Fruit fly (Drosophila melanogaster) whole organism, embryonic: ENCODE data around the gene Rdh.

Source experiments
- Ada2b ChIP-seq: fragments of 200-800 bp; sonication (Bioruptor generic); IDR thresholded peaks from 2 replicates; pipeline ENCODE4 v1.3.6; 2022; ENCODE audit warnings: missing biosample characterization, missing genetic modification characterization
- Awh ChIP-seq: fragments of 200-800 bp; sonication (Bioruptor generic); IDR thresholded peaks from 2 replicates; pipeline ENCODE4, ENCODE4 v1.3.6; 2022; ENCODE audit warnings: missing biosample characterization, missing genetic modification characterization
- CG10431 ChIP-seq: fragments of 200-800 bp; sonication (Bioruptor generic); optimal IDR thresholded peaks from 3 replicates; lab custom pipeline; 2018; ENCODE audit warnings: missing biosample characterization, mild to moderate bottlenecking, missing genetic modification characterization
- CG10565 ChIP-seq: fragments of 200-800 bp; sonication (Bioruptor generic); optimal IDR thresholded peaks from 3 replicates; lab custom pipeline; 2016; ENCODE audit warnings: missing biosample characterization, mild to moderate bottlenecking, missing genetic modification characterization
- CG11085 ChIP-seq: fragments of 200-800 bp; sonication (Bioruptor generic); IDR thresholded peaks from 2 replicates; pipeline ENCODE4 v1.3.6; 2022; ENCODE audit warnings: missing biosample characterization, missing genetic modification characterization
- CG13287 ChIP-seq: fragments of 200-800 bp; sonication (Bioruptor generic); IDR thresholded peaks from 2 replicates; pipeline ENCODE4 v1.3.6; 2022; ENCODE audit warnings: missing biosample characterization, missing genetic modification characterization; ENCODE audit not compliant: partially characterized antibody
- CG13296 ChIP-seq: fragments of 200-800 bp; sonication (Bioruptor generic); optimal IDR thresholded peaks from 3 replicates; lab custom pipeline; 2018; ENCODE audit warnings: missing biosample characterization, mild to moderate bottlenecking, missing genetic modification characterization
- CG14710 ChIP-seq: fragments of 200-800 bp; sonication (Bioruptor generic); optimal IDR thresholded peaks from 3 replicates; lab custom pipeline; 2019; ENCODE audit warnings: missing biosample characterization, mild to moderate bottlenecking, missing genetic modification characterization, moderate library complexity
- CG14860 ChIP-seq: fragments of 200-800 bp; sonication (Bioruptor generic); IDR thresholded peaks from 3 replicates; pipeline ENCODE4 v1.3.6; 2022; ENCODE audit warnings: missing biosample characterization, missing genetic modification characterization; ENCODE audit not compliant: partially characterized antibody
- CG15601 ChIP-seq: fragments of 200-800 bp; sonication (Bioruptor generic); optimal IDR thresholded peaks from 3 replicates; lab custom pipeline; 2019; ENCODE audit warnings: missing biosample characterization, mild to moderate bottlenecking, missing genetic modification characterization, moderate library complexity
- CG1602 ChIP-seq: fragments of 200-800 bp; sonication (Bioruptor generic); optimal IDR thresholded peaks from 3 replicates; lab custom pipeline; 2016; ENCODE audit warnings: missing biosample characterization, missing genetic modification characterization
- CG1647 ChIP-seq: fragments of 200-800 bp; sonication (Bioruptor generic); optimal IDR thresholded peaks from 3 replicates; lab custom pipeline; 2016; ENCODE audit warnings: missing biosample characterization, missing genetic modification characterization
- CG16813 ChIP-seq: fragments of 200-800 bp; sonication (Bioruptor generic); IDR thresholded peaks from 3 replicates; pipeline ENCODE4 v1.3.6; 2022; ENCODE audit warnings: missing biosample characterization, missing genetic modification characterization; ENCODE audit not compliant: partially characterized antibody
- CG17612 ChIP-seq: fragments of 200-800 bp; sonication (Bioruptor generic); IDR thresholded peaks from 2 replicates; pipeline ENCODE4 v1.3.6; 2022; ENCODE audit warnings: missing biosample characterization, missing genetic modification characterization
- CG17829 ChIP-seq: fragments of 200-800 bp; optimal IDR thresholded peaks from 2 replicates; lab custom pipeline; 2019; ENCODE audit warnings: missing biosample characterization, mild to moderate bottlenecking, missing genetic modification characterization, moderate library complexity
- CG3995 ChIP-seq: fragments of 200-800 bp; sonication (Bioruptor generic); optimal IDR thresholded peaks from 3 replicates; lab custom pipeline; 2016; ENCODE audit warnings: missing biosample characterization, missing genetic modification characterization
- CG4360 ChIP-seq: fragments of 200-800 bp; sonication (Bioruptor generic); IDR thresholded peaks from 2 replicates; pipeline ENCODE4 v1.3.6; 2022; ENCODE audit warnings: missing biosample characterization, missing genetic modification characterization
- CG4404 ChIP-seq: fragments of 200-800 bp; sonication (Bioruptor generic); IDR thresholded peaks from 2 replicates; pipeline ENCODE4 v1.3.6; 2022; ENCODE audit warnings: missing biosample characterization, missing genetic modification characterization
- CG4617 ChIP-seq: fragments of 200-800 bp; sonication (Bioruptor generic); optimal IDR thresholded peaks from 3 replicates; lab custom pipeline; 2016; ENCODE audit warnings: missing biosample characterization, missing genetic modification characterization, borderline replicate concordance
- CG7786 ChIP-seq: fragments of 200-800 bp; sonication (Bioruptor generic); optimal IDR thresholded peaks from 2 replicates; lab custom pipeline; 2016; ENCODE audit warnings: missing biosample characterization, missing genetic modification characterization
- CG7928 ChIP-seq: fragments of 200-800 bp; sonication (Bioruptor generic); optimal IDR thresholded peaks from 2 replicates; lab custom pipeline; 2017; ENCODE audit warnings: missing biosample characterization, mild to moderate bottlenecking, missing genetic modification characterization
- CG8290 ChIP-seq, 3 experiments: fragments of 200-800 bp; sonication (Bioruptor generic); optimal IDR thresholded peaks; 2 replicates each; lab custom pipeline; 2016 to 2019; ENCODE audit warnings: missing biosample characterization in 3 of 3, missing genetic modification characterization in 3 of 3, mild to moderate bottlenecking in 2 of 3, moderate library complexity in 1 of 3
- CoRest ChIP-seq: fragments of 200-800 bp; sonication (Bioruptor generic); optimal IDR thresholded peaks from 3 replicates; lab custom pipeline; 2018; ENCODE audit warnings: missing biosample characterization, mild to moderate bottlenecking, missing genetic modification characterization, moderate library complexity
- Dref ChIP-seq: fragments of 200-800 bp; sonication (Bioruptor generic); IDR thresholded peaks from 2 replicates; pipeline ENCODE4 v1.3.6; 2022; ENCODE audit warnings: missing biosample characterization, missing genetic modification characterization
- Ets97D ChIP-seq: fragments of 200-800 bp; sonication (Bioruptor generic); optimal IDR thresholded peaks from 3 replicates; lab custom pipeline; 2016; ENCODE audit warnings: missing biosample characterization, missing genetic modification characterization
- HLH4C ChIP-seq: fragments of 200-800 bp; sonication (Bioruptor generic); IDR thresholded peaks from 3 replicates; pipeline ENCODE4 v1.3.6; 2022; ENCODE audit warnings: missing biosample characterization, missing genetic modification characterization; ENCODE audit not compliant: partially characterized antibody
- HLHmδ ChIP-seq: fragments of 200-800 bp; sonication (Bioruptor generic); optimal IDR thresholded peaks from 2 replicates; lab custom pipeline; 2018; ENCODE audit warnings: missing biosample characterization, mild to moderate bottlenecking, missing genetic modification characterization, moderate library complexity
- Hr3 ChIP-seq: fragments of 200-800 bp; sonication (Bioruptor generic); optimal IDR thresholded peaks from 3 replicates; lab custom pipeline; 2016; ENCODE audit warnings: missing biosample characterization, missing genetic modification characterization
- Lhr ChIP-seq: fragments of 200-800 bp; sonication (Bioruptor generic); optimal IDR thresholded peaks from 3 replicates; lab custom pipeline; 2017; ENCODE audit warnings: mild to moderate bottlenecking, missing biosample characterization, missing genetic modification reagents, missing genetic modification characterization
- Rx ChIP-seq: fragments of 200-800 bp; sonication (Bioruptor generic); IDR thresholded peaks from 2 replicates; pipeline ENCODE4 v1.3.6; 2022; ENCODE audit warnings: missing biosample characterization, missing genetic modification characterization
- Six4 ChIP-seq: fragments of 200-800 bp; sonication (Bioruptor generic); optimal IDR thresholded peaks from 2 replicates; lab custom pipeline; 2016; ENCODE audit warnings: missing biosample characterization, missing genetic modification characterization
- Sry-β ChIP-seq: fragments of 200-800 bp; sonication (Bioruptor generic); optimal IDR thresholded peaks from 2 replicates; lab custom pipeline; 2018; ENCODE audit warnings: missing biosample characterization, mild to moderate bottlenecking, missing genetic modification characterization, moderate library complexity
- bbx ChIP-seq: fragments of 200-800 bp; sonication (Bioruptor generic); IDR thresholded peaks from 2 replicates; pipeline ENCODE4 v1.3.6; 2022; ENCODE audit warnings: missing biosample characterization, missing genetic modification characterization; ENCODE audit not compliant: partially characterized antibody
- br ChIP-seq: fragments of >200 bp; optimal IDR thresholded peaks from 2 replicates; lab custom pipeline; 2017
- crc ChIP-seq: fragments of 200-800 bp; sonication (Bioruptor generic); optimal IDR thresholded peaks from 2 replicates; lab custom pipeline; 2016; ENCODE audit warnings: missing biosample characterization, missing genetic modification characterization
- cwo ChIP-seq: fragments of 200-800 bp; sonication (Bioruptor generic); optimal IDR thresholded peaks from 3 replicates; lab custom pipeline; 2017; ENCODE audit warnings: missing biosample characterization, missing genetic modification characterization, mild to moderate bottlenecking, moderate library complexity, missing genetic modification reagents
- gsb ChIP-seq: fragments of 200-800 bp; sonication (Bioruptor generic); IDR thresholded peaks from 2 replicates; pipeline ENCODE4 v1.3.6; 2022; ENCODE audit warnings: missing biosample characterization, missing genetic modification characterization
- jumu ChIP-seq: fragments of 200-800 bp; sonication (Bioruptor generic); optimal IDR thresholded peaks from 3 replicates; lab custom pipeline; 2016; ENCODE audit warnings: missing biosample characterization, missing genetic modification characterization
- lmd ChIP-seq: fragments of 200-800 bp; sonication (Bioruptor generic); IDR thresholded peaks from 2 replicates; pipeline ENCODE4 v1.3.6; 2022; ENCODE audit warnings: missing biosample characterization, missing genetic modification characterization
- luna ChIP-seq: fragments of 200-800 bp; sonication (Bioruptor generic); optimal IDR thresholded peaks from 2 replicates; lab custom pipeline; 2016; ENCODE audit warnings: missing biosample characterization, missing genetic modification characterization
- maf-S ChIP-seq: fragments of 200-800 bp; sonication (Bioruptor generic); optimal IDR thresholded peaks from 2 replicates; lab custom pipeline; 2016; ENCODE audit warnings: missing biosample characterization, missing genetic modification characterization
- org-1 ChIP-seq: fragments of 200-800 bp; sonication (Bioruptor generic); optimal IDR thresholded peaks from 2 replicates; lab custom pipeline; 2017; ENCODE audit warnings: missing biosample characterization, missing genetic modification characterization
- pho ChIP-seq: fragments of 200-800 bp; sonication (Bioruptor generic); optimal IDR thresholded peaks from 2 replicates; lab custom pipeline; 2016; ENCODE audit warnings: missing biosample characterization, missing genetic modification characterization
- phol ChIP-seq: fragments of 200-800 bp; sonication (Bioruptor generic); optimal IDR thresholded peaks from 3 replicates; lab custom pipeline; 2018; ENCODE audit warnings: missing biosample characterization, mild to moderate bottlenecking, missing genetic modification characterization, moderate library complexity
- rib ChIP-seq: fragments of 200-800 bp; sonication (Bioruptor generic); IDR thresholded peaks from 2 replicates; pipeline ENCODE4 v1.3.6; 2022; ENCODE audit warnings: missing biosample characterization, missing genetic modification characterization
- run ChIP-seq: fragments of 200-800 bp; sonication (Bioruptor generic); optimal IDR thresholded peaks from 3 replicates; lab custom pipeline; 2018; ENCODE audit warnings: missing biosample characterization, mild to moderate bottlenecking, missing genetic modification characterization
- sob ChIP-seq: fragments of 200-800 bp; sonication (Bioruptor generic); IDR thresholded peaks from 2 replicates; pipeline ENCODE4 v1.3.6; 2022; ENCODE audit warnings: missing biosample characterization, missing genetic modification characterization
- tap ChIP-seq: fragments of 200-800 bp; optimal IDR thresholded peaks from 3 replicates; lab custom pipeline; 2019; ENCODE audit warnings: missing biosample characterization, mild to moderate bottlenecking, missing genetic modification characterization, moderate library complexity
- tgo ChIP-seq: fragments of 200-800 bp; sonication (Bioruptor generic); IDR thresholded peaks from 3 replicates; pipeline ENCODE4 v1.3.6; 2022; ENCODE audit warnings: missing biosample characterization, missing genetic modification characterization
- unpg ChIP-seq: fragments of 200-800 bp; sonication (Bioruptor generic); optimal IDR thresholded peaks from 3 replicates; lab custom pipeline; 2018; ENCODE audit warnings: missing biosample characterization, mild to moderate bottlenecking, missing genetic modification characterization, moderate library complexity

Gene Rdh

DNA sequence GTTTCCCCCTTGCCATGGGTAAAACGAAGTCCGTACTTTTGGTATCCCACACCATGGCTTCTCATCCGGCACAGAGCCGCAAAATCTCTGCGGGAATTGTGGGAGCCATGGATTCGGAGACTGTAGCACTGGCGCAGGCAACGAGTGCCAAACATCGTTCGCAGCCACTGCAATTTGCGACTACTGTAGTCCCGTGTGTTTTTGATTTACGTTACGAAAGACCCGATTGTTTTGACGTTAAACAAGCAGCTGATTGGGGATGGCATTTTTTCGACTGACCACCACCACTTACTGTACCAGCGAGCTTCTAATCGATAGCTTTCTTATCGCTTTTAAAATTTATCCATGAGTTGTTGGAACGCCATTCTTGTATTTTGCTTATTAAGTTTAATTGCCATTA lies 15.3 kb upstream of the Rdh start, which contains the start of gene CG32262 (continued):
- no peak for TF ChIP-seq CG4404 (GFP tag; lab: Robert Waterston, UW)
- TF ChIP-seq CG7928: no peak
- no peak for TF ChIP-seq Rx (GFP tag; lab: Robert Waterston, UW)

DNA sequence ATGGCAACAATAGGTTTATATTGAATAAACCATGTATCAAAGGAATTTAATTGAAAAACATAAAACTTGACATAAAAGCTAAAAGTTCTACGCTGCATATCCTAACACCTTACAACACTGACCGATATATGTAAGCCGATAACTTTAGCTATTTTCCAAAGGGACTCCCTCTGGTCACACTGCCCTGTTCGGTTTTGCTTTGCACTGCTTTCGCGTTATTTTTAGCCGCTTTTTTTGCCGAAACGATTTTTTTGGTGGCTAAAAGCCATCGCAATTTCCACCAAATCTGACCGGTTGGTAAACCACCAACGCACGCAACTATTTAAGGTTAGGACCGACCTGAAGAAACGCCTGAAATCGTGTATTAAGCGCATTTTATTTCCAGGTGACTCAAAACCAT lies 14.2 kb upstream of the Rdh start, which contains the start of the genes CG32263 and PIG-B:
TSS of gene CG32263 (minus strand) at position 26 of the 400 bp plus-strand sequence.
TSS of gene PIG-B (plus strand) at position 175 of the 400 bp plus-strand sequence.
- TF ChIP-seq CG1602 (GFP tag; lab: Kevin White, UChicago) (no peak), CG16813 (GFP tag; lab: Robert Waterston, UW) (peak; percentile 70), HLH4C (peak; percentile 66), run (tag; lab: Kevin White, UChicago) (peak; percentile 1), CG11085 (GFP tag; lab: Robert Waterston, UW) (no peak), bbx (GFP tag; lab: Robert Waterston, UW) (peak; percentile 84), jumu (peak; percentile 45), Dref (GFP tag; lab: Robert Waterston, UW) (peak; percentile 81), Six4 (GFP tag; lab: Kevin White, UChicago) (no peak), Ada2b (GFP tag; lab: Robert Waterston, UW) (no peak), CG17829 (tag; lab: Kevin White, UChicago) (no peak), CG7786 (GFP tag; lab: Kevin White, UChicago) (no peak), lmd (GFP tag; lab: Robert Waterston, UW) (no peak), sob (GFP tag; lab: Robert Waterston, UW) (0 out of 2 replicates have a peak, but pooled peaks have one; percentile 10), CG8290 (GFP tag; optimal IDR thresholded peaks at IDR 0.05; lab: Kevin White, UChicago) (peak; percentile 71), CG8290 (tag; optimal IDR thresholded peaks at IDR 0.05; lab: Kevin White, UChicago) (peak in 1 of 2 experiments; percentile 54), CoRest (tag; lab: Kevin White, UChicago) (peak; percentile 28), CG14860 (GFP tag; lab: Robert Waterston, UW) (peak; percentile 49), maf-S (GFP tag; lab: Kevin White, UChicago) (no peak), Lhr (GFP tag; lab: Kevin White, UChicago) (peak; percentile 44), br (lab: Kevin White, UChicago) (no peak), unpg (GFP tag; lab: Kevin White, UChicago) (no peak), gsb (GFP tag; lab: Robert Waterston, UW) (no peak), pho (GFP tag; lab: Kevin White, UChicago) (peak; percentile 6), CG10431 (GFP tag; lab: Kevin White, UChicago) (no peak), Awh (no peak), phol (tag; lab: Kevin White, UChicago) (peak; percentile 33), Hr3 (GFP tag; lab: Kevin White, UChicago) (no peak), rib (no peak), CG14710 (tag; lab: Kevin White, UChicago) (peak; percentile 29), CG3995 (GFP tag; lab: Kevin White, UChicago) (no peak), luna (GFP tag; lab: Kevin White, UChicago) (no peak), CG4360 (0 out of 2 replicates have a peak, but pooled peaks have one; percentile 38), Ets97D (peak; percentile 63), CG13296 (no peak), tgo (GFP tag; lab: Robert Waterston, UW) (no peak), tap (no peak), Sry-β (GFP tag; lab: Kevin White, UChicago) (peak; percentile 1), cwo (no peak), CG13287 (GFP tag; lab: Robert Waterston, UW) (peak; percentile 86), CG1647 (GFP tag; lab: Kevin White, UChicago) (no peak), crc (GFP tag; lab: Kevin White, UChicago) (no peak), CG17612 (no peak), CG10565 (no peak), org-1 (GFP tag; lab: Kevin White, UChicago) (no peak), HLHmδ (GFP tag; lab: Kevin White, UChicago) (no peak), CG15601 (no peak), CG4617 (GFP tag; lab: Kevin White, UChicago) (peak; percentile 64)
